Fruit fly (Drosophila melanogaster) S2 (cell line): ENCODE data around the gene CG32320.

Experiments
- CG8478 ChIP-seq: fragments of >200 bp; optimal IDR thresholded peaks from 2 replicates; lab custom pipeline; 2018
- CTCF ChIP-seq, 2 experiments: fragments of >200 bp; optimal IDR thresholded peaks; 2 replicates each; lab custom pipeline; 2018

dm6 chr3L:1442309-1442708, 43.9 kb downstream of the CG32320 start:
- TF ChIP-seq CG8478 (lab: Kevin White, UChicago) (no peak), CTCF (optimal IDR thresholded peaks at IDR 0.05; lab: Kevin White, UChicago) (no peak)
